Fruit fly (Drosophila melanogaster) whole organism, embryonic: ENCODE data around the gene CG31259.

ENCODE experiments used
- ATbp ChIP-seq: fragments of 200-800 bp; sonication (Bioruptor generic); optimal IDR thresholded peaks from 2 replicates; lab custom pipeline; 2017; ENCODE audit warnings: missing biosample characterization, mild to moderate bottlenecking, missing genetic modification characterization, missing genetic modification reagents
- BEAF-32 ChIP-seq: fragments of 200-800 bp; sonication (Bioruptor generic); optimal IDR thresholded peaks from 3 replicates; lab custom pipeline; 2017; ENCODE audit warnings: missing biosample characterization, missing genetic modification characterization, mild to moderate bottlenecking, moderate library complexity, missing genetic modification reagents
- CG10209 ChIP-seq: fragments of 200-800 bp; sonication (Bioruptor generic); optimal IDR thresholded peaks from 3 replicates; lab custom pipeline; 2017; ENCODE audit warnings: missing biosample characterization, mild to moderate bottlenecking, missing genetic modification characterization, missing genetic modification reagents
- CG10267 ChIP-seq: fragments of 200-800 bp; sonication (Bioruptor generic); optimal IDR thresholded peaks from 2 replicates; lab custom pipeline; 2018; ENCODE audit warnings: missing biosample characterization, mild to moderate bottlenecking, missing genetic modification characterization, moderate library complexity
- CG11093 ChIP-seq: fragments of 200-800 bp; sonication (Bioruptor generic); IDR thresholded peaks from 3 replicates; pipeline ENCODE4 v1.3.6; 2022; ENCODE audit warnings: missing biosample characterization, missing genetic modification characterization
- CG11723 ChIP-seq: fragments of 200-800 bp; sonication (Bioruptor generic); optimal IDR thresholded peaks from 2 replicates; lab custom pipeline; 2017; ENCODE audit warnings: missing biosample characterization, mild to moderate bottlenecking, missing genetic modification characterization
- CG12104 ChIP-seq: fragments of 200-800 bp; sonication (Bioruptor generic); optimal IDR thresholded peaks from 3 replicates; lab custom pipeline; 2016; ENCODE audit warnings: missing biosample characterization, missing genetic modification characterization
- CG13287 ChIP-seq: fragments of 200-800 bp; sonication (Bioruptor generic); IDR thresholded peaks from 2 replicates; pipeline ENCODE4 v1.3.6; 2022; ENCODE audit warnings: missing biosample characterization, missing genetic modification characterization; ENCODE audit not compliant: partially characterized antibody
- CG16815 ChIP-seq: fragments of 200-800 bp; sonication (Bioruptor generic); optimal IDR thresholded peaks from 3 replicates; lab custom pipeline; 2017; ENCODE audit warnings: missing biosample characterization, mild to moderate bottlenecking, missing genetic modification characterization
- CG17186 ChIP-seq: fragments of 200-800 bp; sonication (Bioruptor generic); optimal IDR thresholded peaks from 3 replicates; lab custom pipeline; 2017; ENCODE audit warnings: missing biosample characterization, missing genetic modification reagents, missing genetic modification characterization
- CG17361 ChIP-seq: fragments of 200-800 bp; sonication (Bioruptor generic); IDR thresholded peaks from 3 replicates; pipeline ENCODE4 v1.3.6; 2022; ENCODE audit warnings: missing biosample characterization, missing genetic modification characterization
- CG2678 ChIP-seq: fragments of 200-800 bp; sonication (Bioruptor generic); optimal IDR thresholded peaks from 3 replicates; lab custom pipeline; 2019; ENCODE audit warnings: missing biosample characterization, mild to moderate bottlenecking, missing genetic modification characterization, moderate library complexity
- CG31365 ChIP-seq: fragments of 200-800 bp; sonication (Bioruptor generic); optimal IDR thresholded peaks from 2 replicates; lab custom pipeline; 2018; ENCODE audit warnings: missing biosample characterization, mild to moderate bottlenecking, missing genetic modification characterization
- CG31388 ChIP-seq: fragments of 200-800 bp; sonication (Bioruptor generic); optimal IDR thresholded peaks from 2 replicates; lab custom pipeline; 2016; ENCODE audit warnings: missing biosample characterization, missing genetic modification characterization
- CG32532 ChIP-seq: fragments of 200-800 bp; sonication (Bioruptor generic); IDR thresholded peaks from 2 replicates; pipeline ENCODE4 v1.3.6; 2022; ENCODE audit warnings: missing biosample characterization, missing genetic modification characterization
- CG32772 ChIP-seq: fragments of 200-800 bp; sonication (Bioruptor generic); IDR thresholded peaks from 2 replicates; pipeline ENCODE4 v1.3.6; 2022; ENCODE audit warnings: missing biosample characterization, missing genetic modification characterization
- CG4854 ChIP-seq: fragments of 200-800 bp; sonication (Bioruptor generic); optimal IDR thresholded peaks from 2 replicates; lab custom pipeline; 2016; ENCODE audit warnings: missing biosample characterization, missing genetic modification characterization, inconsistent platforms
- CG5180 ChIP-seq: fragments of 200-800 bp; sonication (Bioruptor generic); optimal IDR thresholded peaks from 3 replicates; lab custom pipeline; 2017; ENCODE audit warnings: missing biosample characterization, missing genetic modification characterization, mild to moderate bottlenecking, moderate library complexity, missing genetic modification reagents
- CG5953 ChIP-seq: fragments of 200-800 bp; sonication (Bioruptor generic); IDR thresholded peaks from 2 replicates; pipeline ENCODE4 v1.3.6; 2022; ENCODE audit warnings: missing biosample characterization, missing genetic modification characterization
- CG7786 ChIP-seq: fragments of 200-800 bp; sonication (Bioruptor generic); optimal IDR thresholded peaks from 2 replicates; lab custom pipeline; 2016; ENCODE audit warnings: missing biosample characterization, missing genetic modification characterization
- CG7987 ChIP-seq: fragments of 200-800 bp; sonication (Bioruptor generic); optimal IDR thresholded peaks from 2 replicates; lab custom pipeline; 2018; ENCODE audit warnings: missing biosample characterization, mild to moderate bottlenecking, missing genetic modification characterization, moderate library complexity
- CG8089 ChIP-seq: fragments of 200-800 bp; sonication (Bioruptor generic); optimal IDR thresholded peaks from 3 replicates; lab custom pipeline; 2016; ENCODE audit warnings: missing biosample characterization, missing genetic modification characterization
- CG9727 ChIP-seq: fragments of 200-800 bp; sonication (Bioruptor generic); optimal IDR thresholded peaks from 3 replicates; lab custom pipeline; 2017; ENCODE audit warnings: missing biosample characterization, mild to moderate bottlenecking, missing genetic modification characterization
- CG9797 ChIP-seq: fragments of 200-800 bp; sonication (Bioruptor generic); optimal IDR thresholded peaks from 3 replicates; lab custom pipeline; 2018; ENCODE audit warnings: missing biosample characterization, mild to moderate bottlenecking, missing genetic modification characterization
- D19A ChIP-seq: fragments of 200-800 bp; optimal IDR thresholded peaks from 3 replicates; lab custom pipeline; 2019; ENCODE audit warnings: missing biosample characterization, mild to moderate bottlenecking, missing genetic modification characterization, moderate library complexity
- Doc3 ChIP-seq: fragments of 200-800 bp; sonication (Bioruptor generic); IDR thresholded peaks from 3 replicates; pipeline ENCODE4 v1.3.6; 2022; ENCODE audit warnings: missing biosample characterization, missing genetic modification characterization; ENCODE audit not compliant: partially characterized antibody
- Dref ChIP-seq: fragments of 200-800 bp; sonication (Bioruptor generic); IDR thresholded peaks from 2 replicates; pipeline ENCODE4 v1.3.6; 2022; ENCODE audit warnings: missing biosample characterization, missing genetic modification characterization
- E2f1 ChIP-seq: fragments of 200-800 bp; sonication (Bioruptor generic); IDR thresholded peaks from 2 replicates; pipeline ENCODE4 v1.3.6; 2022; ENCODE audit warnings: missing biosample characterization, missing genetic modification characterization
- MBD-R2 ChIP-seq: fragments of 200-800 bp; sonication (Bioruptor generic); IDR thresholded peaks from 2 replicates; pipeline ENCODE4 v1.3.6; 2022; ENCODE audit warnings: missing biosample characterization, missing genetic modification characterization
- MESR4 ChIP-seq: fragments of 200-800 bp; sonication (Bioruptor generic); optimal IDR thresholded peaks from 2 replicates; lab custom pipeline; 2018; ENCODE audit warnings: missing biosample characterization, mild to moderate bottlenecking, missing genetic modification characterization, moderate library complexity
- Mad ChIP-seq: fragments of 200-800 bp; sonication (Bioruptor generic); optimal IDR thresholded peaks from 2 replicates; lab custom pipeline; 2016; ENCODE audit warnings: missing biosample characterization, missing genetic modification characterization
- NK7.1 ChIP-seq: fragments of 200-800 bp; sonication (Bioruptor generic); optimal IDR thresholded peaks from 3 replicates; lab custom pipeline; 2016; ENCODE audit warnings: missing biosample characterization, missing genetic modification characterization
- Side ChIP-seq: fragments of 200-800 bp; sonication (Bioruptor generic); optimal IDR thresholded peaks from 2 replicates; lab custom pipeline; 2016; ENCODE audit warnings: missing biosample characterization, missing genetic modification characterization
- Sry-δ ChIP-seq: fragments of 200-800 bp; sonication (Bioruptor generic); optimal IDR thresholded peaks from 2 replicates; lab custom pipeline; 2016; ENCODE audit warnings: missing biosample characterization, missing genetic modification characterization
- dimm ChIP-seq: fragments of 200-800 bp; sonication (Bioruptor generic); IDR thresholded peaks from 2 replicates; pipeline ENCODE4 v1.3.6; 2022; ENCODE audit warnings: missing biosample characterization, missing genetic modification characterization
- dmrt99B ChIP-seq: fragments of 200-800 bp; sonication (Bioruptor generic); optimal IDR thresholded peaks from 2 replicates; lab custom pipeline; 2018; ENCODE audit warnings: missing biosample characterization, mild to moderate bottlenecking, missing genetic modification characterization, moderate library complexity
- exex ChIP-seq: fragments of 200-800 bp; sonication (Bioruptor generic); optimal IDR thresholded peaks from 4 replicates; lab custom pipeline; 2018; ENCODE audit warnings: missing biosample characterization, mild to moderate bottlenecking, missing genetic modification characterization, moderate library complexity
- eyg ChIP-seq: fragments of 200-800 bp; sonication (Bioruptor generic); optimal IDR thresholded peaks from 3 replicates; lab custom pipeline; 2016; ENCODE audit warnings: missing biosample characterization, missing genetic modification characterization
- gfzf ChIP-seq: fragments of 200-800 bp; sonication (Bioruptor generic); optimal IDR thresholded peaks from 2 replicates; lab custom pipeline; 2016; ENCODE audit warnings: missing biosample characterization, mild to moderate bottlenecking, missing genetic modification characterization, moderate library complexity
- gro ChIP-seq: fragments of 200-800 bp; sonication (Bioruptor generic); optimal IDR thresholded peaks from 2 replicates; lab custom pipeline; 2016; ENCODE audit warnings: missing biosample characterization, missing genetic modification characterization
- mld ChIP-seq: fragments of 200-800 bp; sonication (Bioruptor generic); IDR thresholded peaks from 3 replicates; pipeline ENCODE4 v1.3.6; 2022; ENCODE audit warnings: missing biosample characterization, missing genetic modification characterization; ENCODE audit not compliant: partially characterized antibody
- phol ChIP-seq: fragments of 200-800 bp; sonication (Bioruptor generic); optimal IDR thresholded peaks from 3 replicates; lab custom pipeline; 2018; ENCODE audit warnings: missing biosample characterization, mild to moderate bottlenecking, missing genetic modification characterization, moderate library complexity
- pzg ChIP-seq: fragments of 200-800 bp; sonication (Bioruptor generic); optimal IDR thresholded peaks from 3 replicates; lab custom pipeline; 2018; ENCODE audit warnings: missing biosample characterization, mild to moderate bottlenecking, missing genetic modification characterization, moderate library complexity
- so ChIP-seq: fragments of 200-800 bp; sonication (Bioruptor generic); IDR thresholded peaks from 3 replicates; pipeline ENCODE4 v1.3.6; 2022; ENCODE audit warnings: missing biosample characterization, missing genetic modification characterization
- sqz ChIP-seq: fragments of 200-800 bp; sonication (Bioruptor generic); optimal IDR thresholded peaks from 3 replicates; lab custom pipeline; 2018; ENCODE audit warnings: missing biosample characterization, mild to moderate bottlenecking, missing genetic modification characterization
- tap ChIP-seq: fragments of 200-800 bp; optimal IDR thresholded peaks from 3 replicates; lab custom pipeline; 2019; ENCODE audit warnings: missing biosample characterization, mild to moderate bottlenecking, missing genetic modification characterization, moderate library complexity
- tin ChIP-seq: fragments of 200-800 bp; sonication (Bioruptor generic); optimal IDR thresholded peaks from 3 replicates; lab custom pipeline; 2016; ENCODE audit warnings: missing biosample characterization, missing genetic modification characterization
- toy ChIP-seq: fragments of 200-800 bp; sonication (Bioruptor generic); IDR thresholded peaks from 2 replicates; pipeline ENCODE4 v1.3.6; 2022; ENCODE audit warnings: missing biosample characterization, missing genetic modification characterization
- trh ChIP-seq: fragments of 200-800 bp; sonication (Bioruptor generic); optimal IDR thresholded peaks from 2 replicates; lab custom pipeline; 2016; ENCODE audit warnings: missing biosample characterization, missing genetic modification characterization
- vnd ChIP-seq: fragments of 200-800 bp; sonication (Bioruptor generic); IDR thresholded peaks from 3 replicates; pipeline ENCODE4 v1.3.6; 2022; ENCODE audit warnings: missing biosample characterization, missing genetic modification characterization; ENCODE audit not compliant: partially characterized antibody
- zf30C ChIP-seq: fragments of 200-800 bp; sonication (Bioruptor generic); optimal IDR thresholded peaks from 3 replicates; lab custom pipeline; 2018; ENCODE audit warnings: missing biosample characterization, mild to moderate bottlenecking, missing genetic modification characterization

Gene CG31259

dm6 chr3R:8562484-8562886 is 38.7 kb downstream of the CG31259 start, which contains the start of the genes mRpS18A and CG31460 (continued):
- no peak for TF ChIP-seq tap
- peak; percentile 64 for TF ChIP-seq phol (tag; lab: Kevin White, UChicago)
- no peak for TF ChIP-seq CG31388 (GFP tag; lab: Kevin White, UChicago)
- TF ChIP-seq Mad (GFP tag; lab: Kevin White, UChicago): no peak
- TF ChIP-seq Side (GFP tag; lab: Kevin White, UChicago): no peak
- no peak for TF ChIP-seq D19A (tag; lab: Kevin White, UChicago)
- TF ChIP-seq CG4854 (GFP tag; lab: Kevin White, UChicago): no peak
- peak; percentile 86 for TF ChIP-seq CG13287 (GFP tag; lab: Robert Waterston, UW)
- no peak for TF ChIP-seq CG31365 (tag; lab: Kevin White, UChicago)
- TF ChIP-seq NK7.1 (GFP tag; lab: Kevin White, UChicago): no peak
- TF ChIP-seq ATbp (GFP tag; lab: Kevin White, UChicago): no peak
- TF ChIP-seq Dref (GFP tag; lab: Robert Waterston, UW): peak; percentile 63
- TF ChIP-seq CG7987 (GFP tag; lab: Kevin White, UChicago): no peak
- no peak for TF ChIP-seq exex (tag; lab: Kevin White, UChicago)
- peak; percentile 52 for TF ChIP-seq gfzf (GFP tag; lab: Kevin White, UChicago)
- no peak for TF ChIP-seq toy
- TF ChIP-seq CG8089 (GFP tag; lab: Kevin White, UChicago): no peak
- no peak for TF ChIP-seq CG11723 (GFP tag; lab: Kevin White, UChicago)
- no peak for TF ChIP-seq CG16815 (GFP tag; lab: Kevin White, UChicago)
- no peak for TF ChIP-seq MESR4 (GFP tag; lab: Kevin White, UChicago)
- no peak for TF ChIP-seq CG11093
- no peak for TF ChIP-seq so (GFP tag; lab: Robert Waterston, UW)
- TF ChIP-seq Doc3: peak; percentile 85
- TF ChIP-seq eyg: no peak
- TF ChIP-seq pzg (GFP tag; lab: Kevin White, UChicago): peak; percentile 55
- TF ChIP-seq zf30C (GFP tag; lab: Kevin White, UChicago): no peak
- TF ChIP-seq Sry-δ: peak; percentile 67
- no peak for TF ChIP-seq gro (GFP tag; lab: Kevin White, UChicago)
- TF ChIP-seq CG32532 (GFP tag; lab: Robert Waterston, UW): peak; percentile 13; the same call in 1 of the 2 replicates
- peak; percentile 1 for TF ChIP-seq CG9797 (GFP tag; lab: Kevin White, UChicago)
- TF ChIP-seq vnd (GFP tag; lab: Robert Waterston, UW): peak; percentile 64; the same call in 2 of the 3 replicates
- no peak for TF ChIP-seq CG7786 (GFP tag; lab: Kevin White, UChicago)
- no peak for TF ChIP-seq CG12104 (GFP tag; lab: Kevin White, UChicago)
- TF ChIP-seq trh: no peak
- no peak for TF ChIP-seq CG9727 (GFP tag; lab: Kevin White, UChicago)
- no peak for TF ChIP-seq CG5180 (GFP tag; lab: Kevin White, UChicago)
- TF ChIP-seq dimm (GFP tag; lab: Robert Waterston, UW): no peak
- TF ChIP-seq CG2678 (tag; lab: Kevin White, UChicago): no peak
- peak; percentile 40 for TF ChIP-seq CG10267 (tag; lab: Kevin White, UChicago)
- peak; percentile 81 for TF ChIP-seq BEAF-32 (GFP tag; lab: Kevin White, UChicago)
- TF ChIP-seq mld: no peak
- TF ChIP-seq CG32772: no peak
- no peak for TF ChIP-seq CG5953 (GFP tag; lab: Robert Waterston, UW)
- TF ChIP-seq E2f1: no peak
- TF ChIP-seq CG17361 (GFP tag; lab: Robert Waterston, UW): no peak
- no peak for TF ChIP-seq sqz (GFP tag; lab: Kevin White, UChicago)
- no peak for TF ChIP-seq CG17186 (GFP tag; lab: Kevin White, UChicago)
- no peak for TF ChIP-seq CG10209 (GFP tag; lab: Kevin White, UChicago)
- TF ChIP-seq dmrt99B (tag; lab: Kevin White, UChicago): no peak
- no peak for TF ChIP-seq tin (GFP tag; lab: Kevin White, UChicago)
- TF ChIP-seq MBD-R2: peak; percentile 49; the same call in 1 of the 2 replicates
